Fruit fly (Drosophila melanogaster) whole organism, pupa: ENCODE data around the gene CG14194.

Experiments
- CG10348 ChIP-seq: fragments of 200-800 bp; sonication (Bioruptor generic); IDR thresholded peaks from 2 replicates; pipeline ENCODE4 v1.3.6; 2022; ENCODE audit warnings: missing biosample characterization, missing genetic modification characterization
- CG12605 ChIP-seq: fragments of 200-800 bp; sonication (Bioruptor generic); IDR thresholded peaks from 2 replicates; pipeline ENCODE4 v1.3.6; 2022; ENCODE audit warnings: missing biosample characterization, missing genetic modification characterization
- CG13204 ChIP-seq: fragments of 200-800 bp; sonication (Bioruptor generic); optimal IDR thresholded peaks from 2 replicates; lab custom pipeline; 2018; ENCODE audit warnings: missing biosample characterization, mild to moderate bottlenecking, missing genetic modification characterization, moderate library complexity
- CG14655 ChIP-seq: fragments of 200-800 bp; sonication (Bioruptor generic); optimal IDR thresholded peaks from 3 replicates; lab custom pipeline; 2017; ENCODE audit warnings: mild to moderate bottlenecking, missing biosample characterization, missing genetic modification reagents, missing genetic modification characterization
- CG15710 ChIP-seq: fragments of 200-800 bp; sonication (Bioruptor generic); optimal IDR thresholded peaks from 2 replicates; lab custom pipeline; 2018; ENCODE audit warnings: missing biosample characterization, mild to moderate bottlenecking, missing genetic modification characterization, moderate library complexity
- CG17806 ChIP-seq: fragments of 200-800 bp; sonication (Bioruptor generic); optimal IDR thresholded peaks from 2 replicates; lab custom pipeline; 2018; ENCODE audit warnings: missing biosample characterization, mild to moderate bottlenecking, missing genetic modification characterization, moderate library complexity
- CG32121 ChIP-seq: fragments of 200-800 bp; sonication (Bioruptor generic); IDR thresholded peaks from 2 replicates; pipeline ENCODE4 v1.3.6; 2022; ENCODE audit warnings: missing biosample characterization, missing genetic modification characterization
- CG34367 ChIP-seq: fragments of 200-800 bp; sonication (Bioruptor generic); optimal IDR thresholded peaks from 2 replicates; lab custom pipeline; 2018; ENCODE audit warnings: missing biosample characterization, mild to moderate bottlenecking, missing genetic modification characterization
- CG4496 ChIP-seq: fragments of 200-800 bp; sonication (Bioruptor generic); IDR thresholded peaks from 3 replicates; pipeline ENCODE4 v1.3.6; 2022; ENCODE audit warnings: missing biosample characterization, missing genetic modification characterization
- CG8159 ChIP-seq: fragments of 200-800 bp; sonication (Bioruptor generic); optimal IDR thresholded peaks from 3 replicates; lab custom pipeline; 2018; ENCODE audit warnings: missing biosample characterization, mild to moderate bottlenecking, missing genetic modification characterization, moderate library complexity
- CG8301 ChIP-seq: fragments of 200-800 bp; sonication (Bioruptor generic); optimal IDR thresholded peaks from 2 replicates; lab custom pipeline; 2018; ENCODE audit warnings: missing biosample characterization, mild to moderate bottlenecking, missing genetic modification characterization
- CG9948 ChIP-seq: fragments of 200-800 bp; sonication (Bioruptor generic); optimal IDR thresholded peaks from 2 replicates; lab custom pipeline; 2018; ENCODE audit warnings: missing biosample characterization, mild to moderate bottlenecking, missing genetic modification characterization, moderate library complexity
- D1 ChIP-seq: fragments of 200-800 bp; sonication (Bioruptor generic); optimal IDR thresholded peaks from 2 replicates; lab custom pipeline; 2018; ENCODE audit warnings: missing biosample characterization, mild to moderate bottlenecking, missing genetic modification characterization, moderate library complexity
- EcR ChIP-seq: fragments of 200-800 bp; sonication (Bioruptor generic); optimal IDR thresholded peaks from 3 replicates; lab custom pipeline; 2019; ENCODE audit warnings: missing biosample characterization, missing genetic modification characterization, mild to moderate bottlenecking, moderate library complexity, missing genetic modification reagents
- Ets98B ChIP-seq: fragments of 200-800 bp; sonication (Bioruptor generic); IDR thresholded peaks from 2 replicates; pipeline ENCODE4 v1.3.6; 2022; ENCODE audit warnings: missing biosample characterization, missing genetic modification characterization
- Pif1A ChIP-seq: fragments of 200-800 bp; sonication (Bioruptor generic); optimal IDR thresholded peaks from 3 replicates; lab custom pipeline; 2016; ENCODE audit warnings: missing biosample characterization, missing genetic modification characterization
- Pif1B ChIP-seq: fragments of 200-800 bp; sonication (Bioruptor generic); optimal IDR thresholded peaks from 3 replicates; lab custom pipeline; 2016; ENCODE audit warnings: missing biosample characterization, missing genetic modification characterization
- Snoo ChIP-seq: fragments of 200-800 bp; sonication (Bioruptor generic); optimal IDR thresholded peaks from 3 replicates; lab custom pipeline; 2017; ENCODE audit warnings: missing biosample characterization, mild to moderate bottlenecking, missing genetic modification characterization, inconsistent platforms
- fd96Ca ChIP-seq: fragments of 200-800 bp; sonication (Bioruptor generic); IDR thresholded peaks from 3 replicates; pipeline ENCODE4 v1.3.6; 2022; ENCODE audit warnings: missing biosample characterization, missing genetic modification characterization
- gl ChIP-seq: fragments of 200-800 bp; sonication (Bioruptor generic); optimal IDR thresholded peaks from 2 replicates; lab custom pipeline; 2018; ENCODE audit warnings: missing biosample characterization, mild to moderate bottlenecking, missing genetic modification characterization
- rn ChIP-seq: fragments of 200-800 bp; sonication (Bioruptor generic); IDR thresholded peaks from 2 replicates; pipeline ENCODE4 v1.3.6; 2022; ENCODE audit warnings: missing biosample characterization, missing genetic modification characterization

The CG14194 gene

DNA sequence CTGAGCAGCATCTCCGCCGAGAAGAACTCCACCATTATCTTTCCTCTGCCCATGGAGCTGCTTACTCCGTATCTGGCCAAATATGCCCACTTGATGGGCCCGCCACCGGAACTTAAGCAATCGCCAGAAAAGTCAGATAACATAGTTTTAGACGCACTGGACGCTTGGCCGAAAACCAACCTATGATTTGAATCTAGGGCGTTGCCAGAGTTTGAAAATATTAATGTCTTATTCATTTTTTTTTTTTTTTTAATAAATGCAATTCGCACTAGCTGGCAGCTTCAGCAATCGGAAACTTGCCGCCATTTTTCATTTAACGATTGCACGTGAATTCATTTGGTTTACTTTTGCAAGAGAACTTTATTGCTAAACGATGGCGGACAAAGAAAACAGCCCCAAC, 3.5 kb upstream of the CG14194 start, which contains the start of gene HP1D3csd:
Gene HP1D3csd (plus strand): TSS at position 312 of the 400 bp plus-strand sequence.
- TF ChIP-seq EcR (GFP tag; lab: Kevin White, UChicago) = no peak
- 0 out of 2 replicates have a peak, but pooled peaks have one; percentile 15 for TF ChIP-seq CG32121 (GFP tag; lab: Robert Waterston, UW)
- TF ChIP-seq rn (GFP tag; lab: Robert Waterston, UW) = no peak
- TF ChIP-seq CG12605 (GFP tag; lab: Robert Waterston, UW) = no peak
- TF ChIP-seq CG8159 (tag; lab: Kevin White, UChicago) = no peak
- no peak for TF ChIP-seq CG15710 (tag; lab: Kevin White, UChicago)
- no peak for TF ChIP-seq gl (tag; lab: Kevin White, UChicago)
- TF ChIP-seq CG9948 (tag; lab: Kevin White, UChicago) = no peak
- TF ChIP-seq Ets98B (GFP tag; lab: Robert Waterston, UW) = no peak
- no peak for TF ChIP-seq CG34367 (tag; lab: Kevin White, UChicago)
- no peak for TF ChIP-seq CG17806 (tag; lab: Kevin White, UChicago)
- no peak for TF ChIP-seq D1 (tag; lab: Kevin White, UChicago)
- TF ChIP-seq Pif1B (GFP tag; lab: Kevin White, UChicago) = no peak
- TF ChIP-seq fd96Ca (GFP tag; lab: Robert Waterston, UW) = peak; percentile 33; the same call in 1 of the 3 replicates
- no peak for TF ChIP-seq CG8301 (tag; lab: Kevin White, UChicago)
- no peak for TF ChIP-seq CG4496
- no peak for TF ChIP-seq Snoo (tag; lab: Kevin White, UChicago)

DNA sequence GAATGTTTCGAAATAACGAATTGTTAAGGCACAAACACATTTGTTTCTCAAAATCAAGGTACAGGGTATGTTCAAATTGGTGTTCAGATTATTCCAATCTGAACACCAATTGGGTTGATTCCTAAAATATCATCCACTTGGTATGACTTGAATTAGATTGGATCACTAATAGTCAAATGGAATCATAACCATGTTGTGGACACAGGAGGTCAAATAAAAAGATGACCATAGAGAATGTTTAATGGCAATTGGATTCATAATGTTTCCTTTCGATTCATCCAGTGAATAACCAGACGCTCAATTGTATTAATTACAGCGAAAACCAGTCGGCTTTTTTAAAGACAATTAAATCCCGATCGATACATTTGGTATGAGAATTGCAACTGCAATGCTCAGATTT, 2.3 kb upstream of the CG14194 start:
- no peak for TF ChIP-seq EcR (GFP tag; lab: Kevin White, UChicago)

DNA sequence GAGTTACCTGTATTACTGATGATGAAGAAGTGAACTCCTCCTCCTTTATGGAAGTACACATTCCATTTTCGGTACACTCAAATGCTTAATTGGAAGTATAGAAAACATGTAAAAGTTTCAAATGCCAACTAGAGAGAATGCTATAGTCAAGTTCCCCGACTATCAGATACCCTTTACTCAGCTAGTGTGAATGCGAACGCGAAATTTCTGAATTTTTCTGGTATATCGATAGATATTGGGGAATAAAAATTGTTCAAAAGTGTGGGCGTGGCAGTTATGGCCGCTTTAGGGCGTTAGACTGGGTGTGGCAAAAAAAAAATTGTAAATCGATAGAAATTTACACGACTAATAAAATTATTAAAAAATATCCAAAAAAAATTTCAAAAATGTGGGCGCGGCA, 1.8 kb upstream of the CG14194 start:
- TF ChIP-seq CG8159 (tag; lab: Kevin White, UChicago) (no peak), CG15710 (tag; lab: Kevin White, UChicago) (no peak), Pif1A (GFP tag; lab: Kevin White, UChicago) (no peak), CG17806 (tag; lab: Kevin White, UChicago) (no peak)

DNA sequence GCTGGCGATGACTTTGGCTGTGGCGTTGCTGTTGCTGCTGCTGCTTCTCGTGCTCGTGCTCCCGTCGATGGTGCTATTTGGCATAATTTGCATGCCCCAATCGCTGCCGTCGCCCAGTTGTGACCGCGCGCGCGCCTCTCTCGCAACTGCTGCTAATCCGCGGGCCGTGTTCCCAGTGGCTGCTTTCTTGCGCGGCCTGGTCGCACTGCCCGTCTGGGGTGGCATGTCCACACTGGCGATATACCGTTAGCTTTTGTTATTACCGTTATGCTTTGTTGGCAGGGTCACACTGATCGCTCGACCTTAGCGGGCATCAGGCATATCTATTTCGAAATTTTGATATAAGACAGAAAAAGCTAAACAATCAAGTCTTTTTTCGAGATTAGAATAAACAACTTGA, 8.3 kb downstream of the CG14194 start, which contains the start of gene CG7990:
Gene CG7990 (minus strand): TSS at position 350 of the 400 bp plus-strand sequence.
- TF ChIP-seq CG14655 (GFP tag; lab: Kevin White, UChicago) = no peak
- no peak for TF ChIP-seq EcR (GFP tag; lab: Kevin White, UChicago)
- TF ChIP-seq fd96Ca (GFP tag; lab: Robert Waterston, UW) = no peak
- no peak for TF ChIP-seq Pif1B (GFP tag; lab: Kevin White, UChicago)

DNA sequence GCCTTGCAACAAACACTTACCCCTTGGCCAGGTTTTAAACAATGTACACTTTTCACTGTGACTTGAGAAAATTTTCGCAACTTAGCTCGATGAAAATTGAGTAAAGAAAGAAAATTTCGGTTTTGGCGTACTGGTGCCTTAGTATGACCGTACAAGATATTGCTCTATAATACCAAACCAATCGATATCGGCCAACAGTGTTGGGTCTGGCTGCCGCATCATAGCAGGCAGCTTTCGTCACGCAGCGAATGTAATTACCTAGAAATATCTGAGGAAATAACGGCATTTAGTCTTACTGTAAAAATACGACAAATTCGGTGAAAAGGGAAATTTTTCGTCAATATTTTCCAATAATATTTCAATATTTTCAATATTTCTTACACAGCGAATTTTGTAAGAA, 14.7 kb downstream of the CG14194 start, which contains the start of gene Ulp1:
Gene Ulp1 (minus strand): TSS at position 174 of the 400 bp plus-strand sequence.
- TF ChIP-seq CG15710 (tag; lab: Kevin White, UChicago) (no peak), CG9948 (tag; lab: Kevin White, UChicago) (no peak), D1 (tag; lab: Kevin White, UChicago) (peak; percentile 62), Ets98B (GFP tag; lab: Robert Waterston, UW) (no peak), CG4496 (0 out of 3 replicates have a peak, but pooled peaks have one; percentile 11), CG13204 (GFP tag; lab: Kevin White, UChicago) (no peak), gl (tag; lab: Kevin White, UChicago) (no peak)

DNA sequence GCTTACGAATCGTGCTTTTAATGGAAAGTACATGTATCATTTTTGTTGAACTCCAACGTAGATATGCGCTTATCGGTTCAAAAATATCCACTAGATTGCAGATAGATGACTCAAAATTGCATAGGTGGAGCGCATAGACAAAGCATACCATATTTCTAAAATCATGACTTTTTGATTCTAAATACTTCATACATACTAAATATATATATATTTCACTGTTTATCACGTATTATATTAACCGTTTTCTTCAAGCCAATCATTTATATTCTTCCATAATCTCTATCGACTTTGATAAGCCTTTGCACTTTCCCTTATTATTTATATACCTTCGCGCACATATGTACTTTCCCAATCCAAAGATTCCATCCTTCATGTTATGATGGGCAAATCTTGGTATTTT, 18.6 kb downstream of the CG14194 start, which contains the start of gene CG14195:
Gene CG14195 (minus strand): TSS at position 101 of the 400 bp plus-strand sequence.
- no peak for TF ChIP-seq Pif1B (GFP tag; lab: Kevin White, UChicago)
- TF ChIP-seq Pif1A (GFP tag; lab: Kevin White, UChicago) = no peak
- no peak for TF ChIP-seq CG8159 (tag; lab: Kevin White, UChicago)
- no peak for TF ChIP-seq CG17806 (tag; lab: Kevin White, UChicago)
- no peak for TF ChIP-seq CG12605 (GFP tag; lab: Robert Waterston, UW)
- no peak for TF ChIP-seq D1 (tag; lab: Kevin White, UChicago)
- no peak for TF ChIP-seq rn (GFP tag; lab: Robert Waterston, UW)
- no peak for TF ChIP-seq CG9948 (tag; lab: Kevin White, UChicago)
- TF ChIP-seq fd96Ca (GFP tag; lab: Robert Waterston, UW) = no peak
- TF ChIP-seq CG10348 (GFP tag; lab: Robert Waterston, UW) = no peak
- no peak for TF ChIP-seq Ets98B (GFP tag; lab: Robert Waterston, UW)
- TF ChIP-seq CG14655 (GFP tag; lab: Kevin White, UChicago) = no peak
- no peak for TF ChIP-seq CG15710 (tag; lab: Kevin White, UChicago)

DNA sequence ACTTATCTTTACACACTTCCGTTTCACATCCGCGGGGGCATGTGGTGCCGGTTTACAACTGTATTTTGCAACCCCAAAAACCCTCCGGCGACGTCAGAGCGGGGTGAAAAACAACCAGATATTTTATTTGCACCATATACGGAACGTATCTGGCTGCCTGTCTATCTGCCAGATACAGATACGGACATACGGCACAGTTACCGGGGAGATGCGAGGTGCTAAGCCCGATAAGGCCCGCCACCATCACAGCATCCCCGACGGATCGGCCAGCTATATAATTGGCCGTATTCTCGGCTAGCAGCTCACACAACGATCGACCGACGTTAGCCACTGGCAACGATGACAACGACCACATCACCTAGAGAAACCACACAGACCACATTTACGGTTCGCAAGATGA, 19.6 kb downstream of the CG14194 start, which contains the start of gene Mur18B:
Gene Mur18B (plus strand): TSS at position 301 of the 400 bp plus-strand sequence.
- TF ChIP-seq CG15710 (tag; lab: Kevin White, UChicago) = no peak
- no peak for TF ChIP-seq CG17806 (tag; lab: Kevin White, UChicago)
- TF ChIP-seq CG13204 (GFP tag; lab: Kevin White, UChicago) = no peak
- no peak for TF ChIP-seq CG14655 (GFP tag; lab: Kevin White, UChicago)
